Worm (Caenorhabditis elegans) whole organism, mixed stage, embryonic: ENCODE results near the gene set-19.

Experiments used
- M03D4.4 ChIP-seq: sonication (generic microtip); optimal IDR thresholded peaks from 2 replicates; lab custom pipeline; 2017; ENCODE audit warnings: mild to moderate bottlenecking, missing genetic modification characterization, missing compliant biosample characterization
- blmp-1 ChIP-seq: fragments of 150-350 bp; optimal IDR thresholded peaks from 2 replicates; lab custom pipeline; 2014; ENCODE audit warnings: missing biosample characterization, missing genetic modification characterization
- ceh-39 ChIP-seq: fragments of 150-350 bp; optimal IDR thresholded peaks from 2 replicates; lab custom pipeline; 2014; ENCODE audit warnings: missing biosample characterization, missing genetic modification characterization
- ces-1 ChIP-seq: fragments of 150-350 bp; optimal IDR thresholded peaks from 2 replicates; lab custom pipeline; 2014; ENCODE audit warnings: missing biosample characterization, missing genetic modification reagents, missing genetic modification characterization
- elt-1 ChIP-seq: sonication (generic microtip); optimal IDR thresholded peaks from 2 replicates; lab custom pipeline; 2017; ENCODE audit warnings: missing genetic modification characterization, mild to moderate bottlenecking, missing compliant biosample characterization, antibody characterized with exemption, moderate library complexity, borderline replicate concordance; ENCODE audit not compliant: insufficient read depth
- elt-3 ChIP-seq: fragments of 150-350 bp; optimal IDR thresholded peaks from 2 replicates; lab custom pipeline; 2014; ENCODE audit warnings: missing biosample characterization, missing genetic modification characterization
- lin-13 ChIP-seq: fragments of 150-350 bp; optimal IDR thresholded peaks from 2 replicates; lab custom pipeline; 2014; ENCODE audit warnings: missing biosample characterization, missing genetic modification characterization
- pha-4 ChIP-seq: fragments of 150-350 bp; optimal IDR thresholded peaks from 2 replicates; lab custom pipeline; 2018; ENCODE audit warnings: missing biosample characterization, missing genetic modification reagents, missing genetic modification characterization
- snpc-4 ChIP-seq: fragments of 150-350 bp; optimal IDR thresholded peaks from 2 replicates; lab custom pipeline; 2014; ENCODE audit warnings: missing biosample characterization, missing genetic modification characterization
- unc-120 ChIP-seq: sonication (generic microtip); optimal IDR thresholded peaks from 2 replicates; lab custom pipeline; 2017; ENCODE audit warnings: missing genetic modification characterization, missing compliant biosample characterization; ENCODE audit not compliant: poor library complexity, severe bottlenecking

DNA sequence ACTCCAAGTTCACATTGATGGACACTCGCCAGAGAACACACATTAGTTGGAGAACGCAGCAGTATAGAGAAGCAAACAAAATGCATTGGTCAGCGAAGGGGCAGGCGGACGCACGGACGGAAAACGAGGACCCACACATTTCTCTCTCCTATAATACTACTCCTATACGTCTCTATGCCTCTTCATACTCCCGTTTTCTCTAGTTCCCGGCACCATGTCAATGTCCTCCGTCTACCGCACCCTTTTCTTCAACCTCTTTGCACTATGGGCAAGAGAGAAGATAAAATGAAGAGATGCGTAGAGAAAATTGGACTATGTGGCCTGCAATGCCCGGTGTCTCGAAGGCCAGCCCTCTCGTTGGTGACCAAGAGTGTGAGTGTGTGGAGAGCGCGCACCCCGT, 6.0 kb upstream of the set-19 start, which contains the start of gene set-20:
- no peak for TF ChIP-seq elt-1
- peak; percentile 17 for TF ChIP-seq pha-4 (tag; lab: Kevin White, UChicago)
- TF ChIP-seq elt-3 (tag; lab: Kevin White, UChicago), result no peak
- TF ChIP-seq ces-1 (GFP tag; lab: Kevin White, UChicago), result peak; percentile 85
- TF ChIP-seq M03D4.4 (tag; lab: Kevin White, UChicago), result peak; percentile 58
- TF ChIP-seq unc-120 (tag; lab: Kevin White, UChicago), result peak; percentile 68
- TF ChIP-seq ceh-39 (tag; lab: Kevin White, UChicago), result no peak
- TF ChIP-seq snpc-4 (tag; lab: Kevin White, UChicago), result no peak
- no peak for TF ChIP-seq lin-13 (tag; lab: Kevin White, UChicago)
- TF ChIP-seq blmp-1, result no peak
